Fruit fly (Drosophila melanogaster): Measurements from ENCODE around the gene squ.
A peak's percentile ranks its signal among the peaks of the same experiment; 100 is the strongest.

The squ gene

dm6 chr2L:16643961-16644360 is 35.9 kb upstream of the squ start (continued):
- TF ChIP-seq YL-1 (GFP tag; optimal IDR thresholded peaks at IDR 0.05) = no peak
- no peak for TF ChIP-seq Dref (GFP tag; IDR thresholded peaks at IDR 0.05)
- TF ChIP-seq ham (GFP tag; IDR thresholded peaks at IDR 0.05) = no peak
- TF ChIP-seq CG9215 (GFP tag; IDR thresholded peaks at IDR 0.05) = peak; percentile 51
- TF ChIP-seq tll (GFP tag; optimal IDR thresholded peaks at IDR 0.05) = no peak
- TF ChIP-seq CG1603 (tag; optimal IDR thresholded peaks at IDR 0.05) = peak; percentile 56
- no peak for TF ChIP-seq mirr (GFP tag; optimal IDR thresholded peaks at IDR 0.05)
- TF ChIP-seq sc (optimal IDR thresholded peaks at IDR 0.05) = no peak
- TF ChIP-seq sc (GFP tag; optimal IDR thresholded peaks at IDR 0.05) = peak; percentile 29
- TF ChIP-seq CG10209 (GFP tag; optimal IDR thresholded peaks at IDR 0.05) = peak; percentile 48
- TF ChIP-seq CG11723 (GFP tag; optimal IDR thresholded peaks at IDR 0.05) = no peak
- TF ChIP-seq CG10147 (GFP tag; optimal IDR thresholded peaks at IDR 0.05) = peak; percentile 63
- TF ChIP-seq CG6683 (GFP tag; optimal IDR thresholded peaks at IDR 0.05) = peak; percentile 47
- peak; percentile 77 for TF ChIP-seq sob (GFP tag; IDR thresholded peaks at IDR 0.05)
- TF ChIP-seq bsh (GFP tag; optimal IDR thresholded peaks at IDR 0.05) = peak; percentile 14 to 68
- TF ChIP-seq Dll (GFP tag; IDR thresholded peaks at IDR 0.05; ENCODE audit: partially characterized antibody) = no peak
- TF ChIP-seq NC2α (GFP tag; optimal IDR thresholded peaks at IDR 0.05) = no peak
- no peak for TF ChIP-seq CG8765 (GFP tag; IDR thresholded peaks at IDR 0.05)
- no peak for TF ChIP-seq crp (GFP tag; optimal IDR thresholded peaks at IDR 0.05)
- TF ChIP-seq da (GFP tag; optimal IDR thresholded peaks at IDR 0.05) = no peak
- TF ChIP-seq CG10654 (GFP tag; optimal IDR thresholded peaks at IDR 0.05) = peak; percentile 25
- TF ChIP-seq CG14965 (GFP tag; optimal IDR thresholded peaks at IDR 0.05; ENCODE audit: borderline replicate concordance) = no peak
- TF ChIP-seq Rfx (GFP tag; IDR thresholded peaks at IDR 0.05) = peak; percentile 68
- TF ChIP-seq CG1602 (GFP tag; optimal IDR thresholded peaks at IDR 0.05) = peak; percentile 38
- TF ChIP-seq CG7987 (GFP tag; optimal IDR thresholded peaks at IDR 0.05) = no peak
- TF ChIP-seq CG3407 (GFP tag; optimal IDR thresholded peaks at IDR 0.05) = peak; percentile 7
- TF ChIP-seq Opbp (GFP tag; IDR thresholded peaks at IDR 0.05; ENCODE audit: partially characterized antibody) = no peak
- no peak for TF ChIP-seq CG13287 (GFP tag; IDR thresholded peaks at IDR 0.05; ENCODE audit: partially characterized antibody)
- TF ChIP-seq ewg (GFP tag; optimal IDR thresholded peaks at IDR 0.05) = peak; percentile 38
- no peak for TF ChIP-seq amos (GFP tag; IDR thresholded peaks at IDR 0.05; ENCODE audit: partially characterized antibody)
- TF ChIP-seq CkIIα-i1 (GFP tag; IDR thresholded peaks at IDR 0.05) = no peak
- peak; percentile 60 for TF ChIP-seq CG8089 (GFP tag; optimal IDR thresholded peaks at IDR 0.05)
- TF ChIP-seq ci (GFP tag; IDR thresholded peaks at IDR 0.05) = peak; percentile 75
- TF ChIP-seq Hr39 (optimal IDR thresholded peaks at IDR 0.05) = no peak
- TF ChIP-seq jigr1 (GFP tag; IDR thresholded peaks at IDR 0.05) = no peak
- peak; percentile 61 for TF ChIP-seq Fer1 (GFP tag; optimal IDR thresholded peaks at IDR 0.05)
- TF ChIP-seq CG4820 (GFP tag; optimal IDR thresholded peaks at IDR 0.05) = peak; percentile 34
- no peak for TF ChIP-seq CG4360 (GFP tag; IDR thresholded peaks at IDR 0.05)
- peak; percentile 21 for TF ChIP-seq CG8359 (GFP tag; optimal IDR thresholded peaks at IDR 0.05; ENCODE audit: borderline replicate concordance)
- TF ChIP-seq Ptx1 (GFP tag; IDR thresholded peaks at IDR 0.05) = peak; percentile 66
- TF ChIP-seq CG18262 (tag; optimal IDR thresholded peaks at IDR 0.05) = peak; percentile 53
- TF ChIP-seq CG2120 (GFP tag; optimal IDR thresholded peaks at IDR 0.05) = peak; percentile 73
- peak; percentile 68 for TF ChIP-seq Meics (GFP tag; optimal IDR thresholded peaks at IDR 0.05)
- TF ChIP-seq al (GFP tag; IDR thresholded peaks at IDR 0.05) = peak; percentile 30; the same call in 1 of the 2 replicates
- TF ChIP-seq sisA (GFP tag; IDR thresholded peaks at IDR 0.05) = peak; percentile 35
- TF ChIP-seq ems (GFP tag; optimal IDR thresholded peaks at IDR 0.05) = no peak
- TF ChIP-seq CG34422 (GFP tag; IDR thresholded peaks at IDR 0.05) = peak; percentile 63; the same call in 2 of the 3 replicates
- no peak for TF ChIP-seq unc-4 (GFP tag; IDR thresholded peaks at IDR 0.05; ENCODE audit: partially characterized antibody)
- TF ChIP-seq CG13894 (tag; optimal IDR thresholded peaks at IDR 0.05) = peak; percentile 11
- TF ChIP-seq Dfd (GFP tag; optimal IDR thresholded peaks at IDR 0.05) = no peak
- no peak for TF ChIP-seq crc (GFP tag; optimal IDR thresholded peaks at IDR 0.05)

Data from whole organism, embryonic.